Worm (Caenorhabditis elegans) whole organism, L1 larva: ENCODE measurements around the gene cest-25.

Source experiments
- C04F5.9 ChIP-seq: sonication (generic microtip); optimal IDR thresholded peaks from 2 replicates; lab custom pipeline; 2016; ENCODE audit warnings: missing genetic modification characterization, missing compliant biosample characterization
- C16A3.4 ChIP-seq: fragments of 150-350 bp; optimal IDR thresholded peaks from 2 replicates; lab custom pipeline; 2014; ENCODE audit warnings: missing biosample characterization, missing genetic modification characterization
- C34B4.2 ChIP-seq: sonication (generic microtip); optimal IDR thresholded peaks from 2 replicates; lab custom pipeline; 2017; ENCODE audit warnings: mild to moderate bottlenecking, missing genetic modification characterization, missing compliant biosample characterization
- F16B12.6 ChIP-seq: fragments of 150-350 bp; optimal IDR thresholded peaks from 2 replicates; lab custom pipeline; 2014; ENCODE audit warnings: missing biosample characterization, missing genetic modification characterization
- Y116A8C.19 ChIP-seq: sonication (generic microtip); optimal IDR thresholded peaks from 2 replicates; lab custom pipeline; 2016; ENCODE audit warnings: missing compliant biosample characterization, missing genetic modification characterization, borderline replicate concordance
- aha-1 ChIP-seq: fragments of 150-350 bp; optimal IDR thresholded peaks from 2 replicates; lab custom pipeline; 2014; ENCODE audit warnings: missing biosample characterization, missing genetic modification characterization
- alr-1 ChIP-seq: fragments of 200-800 bp; sonication (Bioruptor generic); optimal IDR thresholded peaks from 2 replicates; lab custom pipeline; 2018; ENCODE audit warnings: borderline replicate concordance, mild to moderate bottlenecking, missing genetic modification characterization, missing compliant biosample characterization
- blmp-1 ChIP-seq: fragments of 150-350 bp; optimal IDR thresholded peaks from 2 replicates; lab custom pipeline; 2014; ENCODE audit warnings: missing biosample characterization, missing genetic modification characterization
- ceh-63 ChIP-seq: fragments of 200-800 bp; sonication (Bioruptor generic); optimal IDR thresholded peaks from 2 replicates; lab custom pipeline; 2018; ENCODE audit warnings: mild to moderate bottlenecking, missing genetic modification characterization, missing compliant biosample characterization
- ceh-88 ChIP-seq: fragments of 200-800 bp; sonication (Bioruptor generic); IDR thresholded peaks from 2 replicates; pipeline ENCODE4 v1.3.6; 2022; ENCODE audit warnings: missing genetic modification characterization, missing compliant biosample characterization
- dpl-1 ChIP-seq, 3 experiments: fragments of 150-350 bp in 2 of 3; sonication (generic microtip) in 1 of 3; optimal IDR thresholded peaks; 2 replicates each; lab custom pipeline; 2014 to 2017; ENCODE audit warnings: missing biosample characterization in 3 of 3, missing genetic modification characterization in 3 of 3, missing genetic modification reagents in 3 of 3
- egl-13 ChIP-seq: sonication (generic microtip); optimal IDR thresholded peaks from 2 replicates; lab custom pipeline; 2016; ENCODE audit warnings: missing genotype, missing genetic modification reagents, missing genetic modification characterization, missing compliant biosample characterization
- egl-27 ChIP-seq, 2 experiments: fragments of 150-350 bp in 1 of 2; sonication (generic microtip); optimal IDR thresholded peaks; 3 replicates each; lab custom pipeline; 2017 to 2018; ENCODE audit warnings: missing biosample characterization in 2 of 2, missing genetic modification characterization in 2 of 2, missing genetic modification reagents in 2 of 2
- fkh-10 ChIP-seq: sonication (generic microtip); optimal IDR thresholded peaks from 2 replicates; lab custom pipeline; 2017; ENCODE audit warnings: missing biosample characterization, missing genetic modification reagents, missing genetic modification characterization
- fkh-4 ChIP-seq: sonication (generic microtip); optimal IDR thresholded peaks from 2 replicates; lab custom pipeline; 2016; ENCODE audit warnings: missing compliant biosample characterization, missing genetic modification characterization, borderline replicate concordance
- fkh-8 ChIP-seq: sonication (generic microtip); optimal IDR thresholded peaks from 2 replicates; lab custom pipeline; 2016; ENCODE audit warnings: mild to moderate bottlenecking, missing genetic modification characterization, missing compliant biosample characterization
- fos-1 ChIP-seq: fragments of 150-350 bp; optimal IDR thresholded peaks from 2 replicates; lab custom pipeline; 2014; ENCODE audit warnings: missing biosample characterization, missing genetic modification characterization
- hlh-17 ChIP-seq: fragments of 200-800 bp; sonication (Bioruptor generic); optimal IDR thresholded peaks from 2 replicates; lab custom pipeline; 2018; ENCODE audit warnings: missing genetic modification characterization, mild to moderate bottlenecking, missing compliant biosample characterization, moderate library complexity, borderline replicate concordance
- hlh-4 ChIP-seq: sonication (generic microtip); optimal IDR thresholded peaks from 2 replicates; lab custom pipeline; 2016; ENCODE audit warnings: mild to moderate bottlenecking, missing genetic modification characterization, missing compliant biosample characterization
- irx-1 ChIP-seq: sonication (generic microtip); optimal IDR thresholded peaks from 2 replicates; lab custom pipeline; 2016; ENCODE audit warnings: missing genetic modification characterization, missing compliant biosample characterization
- isw-1 ChIP-seq: fragments of 200-800 bp; sonication (Bioruptor generic); IDR thresholded peaks from 2 replicates; pipeline ENCODE4 v1.3.6; 2022; ENCODE audit warnings: missing genetic modification characterization, missing compliant biosample characterization
- lir-3 ChIP-seq: sonication (generic microtip); optimal IDR thresholded peaks from 2 replicates; lab custom pipeline; 2016; ENCODE audit warnings: mild to moderate bottlenecking, missing genetic modification characterization, moderate library complexity, missing compliant biosample characterization; ENCODE audit not compliant: poor library complexity
- lsy-2 ChIP-seq, 2 experiments: fragments of 150-350 bp; optimal IDR thresholded peaks; 2 replicates each; lab custom pipeline; 2014; ENCODE audit warnings: missing biosample characterization in 2 of 2, missing genetic modification characterization in 2 of 2
- mdl-1 ChIP-seq, 2 experiments: fragments of 150-350 bp; optimal IDR thresholded peaks; 2 replicates each; lab custom pipeline; 2014 to 2017; ENCODE audit warnings: missing biosample characterization in 2 of 2, missing genetic modification characterization in 2 of 2, inconsistent platforms in 1 of 2
- mep-1 ChIP-seq: fragments of 150-350 bp; optimal IDR thresholded peaks from 2 replicates; lab custom pipeline; 2014; ENCODE audit warnings: missing biosample characterization, missing genetic modification characterization
- nhr-19 ChIP-seq: fragments of 200-800 bp; sonication (Bioruptor generic); conservative IDR thresholded peaks from 2 replicates; pipeline ENCODE4 v1.3.6; 2022; ENCODE audit warnings: missing genetic modification characterization, missing compliant biosample characterization
- nhr-237 ChIP-seq: fragments of 150-350 bp; optimal IDR thresholded peaks from 2 replicates; lab custom pipeline; 2014; ENCODE audit warnings: missing biosample characterization, missing genetic modification characterization
- nhr-28 ChIP-seq: fragments of 150-350 bp; optimal IDR thresholded peaks from 2 replicates; lab custom pipeline; 2014; ENCODE audit warnings: missing biosample characterization, missing genetic modification characterization
- nhr-47 ChIP-seq: sonication (generic microtip); optimal IDR thresholded peaks from 2 replicates; lab custom pipeline; 2016; ENCODE audit warnings: mild to moderate bottlenecking, missing genetic modification characterization, moderate library complexity, missing compliant biosample characterization
- nhr-71 ChIP-seq: sonication (generic microtip); optimal IDR thresholded peaks from 2 replicates; lab custom pipeline; 2016; ENCODE audit warnings: mild to moderate bottlenecking, missing genetic modification characterization, moderate library complexity, missing compliant biosample characterization
- nhr-76 ChIP-seq: sonication (generic microtip); optimal IDR thresholded peaks from 2 replicates; lab custom pipeline; 2017; ENCODE audit warnings: missing biosample characterization, missing genetic modification characterization
- nhr-77 ChIP-seq: fragments of 150-350 bp; optimal IDR thresholded peaks from 2 replicates; lab custom pipeline; 2014; ENCODE audit warnings: missing biosample characterization, missing genetic modification characterization
- nhr-84 ChIP-seq: sonication (generic microtip); optimal IDR thresholded peaks from 2 replicates; lab custom pipeline; 2017; ENCODE audit warnings: missing biosample characterization, missing genetic modification characterization
- nhr-85 ChIP-seq: sonication (generic microtip); peaks from one replicate; lab custom pipeline; 2016; ENCODE audit warnings: missing genetic modification characterization, inconsistent platforms, missing compliant biosample characterization
- nhr-90 ChIP-seq: sonication (generic microtip); optimal IDR thresholded peaks from 2 replicates; lab custom pipeline; 2016; ENCODE audit warnings: mild to moderate bottlenecking, missing genetic modification characterization, missing compliant biosample characterization; ENCODE audit not compliant: poor library complexity
- pag-3 ChIP-seq: sonication (generic microtip); optimal IDR thresholded peaks from 2 replicates; lab custom pipeline; 2017; ENCODE audit warnings: missing genetic modification characterization, mild to moderate bottlenecking, missing compliant biosample characterization, antibody characterized with exemption, borderline replicate concordance; ENCODE audit not compliant: insufficient read depth
- pax-3 ChIP-seq: fragments of 200-800 bp; sonication (Bioruptor generic); optimal IDR thresholded peaks from 2 replicates; lab custom pipeline; 2018; ENCODE audit warnings: mild to moderate bottlenecking, missing genetic modification characterization, moderate library complexity, missing compliant biosample characterization
- pqm-1 ChIP-seq: sonication (generic microtip); optimal IDR thresholded peaks from 3 replicates; lab custom pipeline; 2017; ENCODE audit warnings: missing biosample characterization, missing genetic modification characterization
- skn-1 ChIP-seq: fragments of 150-350 bp; optimal IDR thresholded peaks from 2 replicates; lab custom pipeline; 2014; ENCODE audit warnings: missing biosample characterization, missing genetic modification characterization
- snu-23 ChIP-seq: sonication (generic microtip); optimal IDR thresholded peaks from 2 replicates; lab custom pipeline; 2016; ENCODE audit warnings: missing genetic modification characterization, missing compliant biosample characterization
- sox-4 ChIP-seq: sonication (generic microtip); optimal IDR thresholded peaks from 2 replicates; lab custom pipeline; 2016; ENCODE audit warnings: missing genetic modification characterization, missing compliant biosample characterization
- sptf-1 ChIP-seq: fragments of 150-350 bp; optimal IDR thresholded peaks from 2 replicates; lab custom pipeline; 2014; ENCODE audit warnings: missing biosample characterization, missing genetic modification characterization
- swsn-7 ChIP-seq: sonication (generic microtip); optimal IDR thresholded peaks from 2 replicates; lab custom pipeline; 2016; ENCODE audit warnings: missing genetic modification characterization, missing compliant biosample characterization
- tbx-2 ChIP-seq: sonication (generic microtip); optimal IDR thresholded peaks from 2 replicates; lab custom pipeline; 2016; ENCODE audit warnings: missing genetic modification characterization, missing compliant biosample characterization
- tlp-1 ChIP-seq: fragments of 150-350 bp; optimal IDR thresholded peaks from 2 replicates; lab custom pipeline; 2014; ENCODE audit warnings: missing biosample characterization, missing genetic modification characterization
- unc-130 ChIP-seq: fragments of 150-350 bp; optimal IDR thresholded peaks from 2 replicates; lab custom pipeline; 2017; ENCODE audit warnings: missing biosample characterization, missing genetic modification characterization, inconsistent platforms
- unc-30 ChIP-seq: sonication (generic microtip); optimal IDR thresholded peaks from 2 replicates; lab custom pipeline; 2017; ENCODE audit warnings: missing biosample characterization, missing genetic modification characterization
- unc-62 ChIP-seq: fragments of 150-350 bp; optimal IDR thresholded peaks from 2 replicates; lab custom pipeline; 2014; ENCODE audit warnings: missing biosample characterization, missing genetic modification reagents, missing genetic modification characterization
- unc-98 ChIP-seq: fragments of 200-800 bp; sonication (Bioruptor generic); IDR thresholded peaks from 2 replicates; pipeline ENCODE4 v1.3.6; 2022; ENCODE audit warnings: missing genetic modification characterization, missing compliant biosample characterization
- vab-15 ChIP-seq: sonication (generic microtip); optimal IDR thresholded peaks from 2 replicates; lab custom pipeline; 2017; ENCODE audit warnings: missing genotype, mild to moderate bottlenecking, missing genetic modification characterization, missing compliant biosample characterization
- zag-1 ChIP-seq: fragments of 150-350 bp; optimal IDR thresholded peaks from 2 replicates; lab custom pipeline; 2014; ENCODE audit warnings: missing biosample characterization, missing genetic modification characterization
- zip-4 ChIP-seq: fragments of 200-800 bp; sonication (Bioruptor generic); optimal IDR thresholded peaks from 2 replicates; lab custom pipeline; 2018; ENCODE audit warnings: mild to moderate bottlenecking, missing genetic modification characterization, moderate library complexity, missing compliant biosample characterization
- ztf-4 ChIP-seq: fragments of 150-350 bp; optimal IDR thresholded peaks from 2 replicates; lab custom pipeline; 2014; ENCODE audit warnings: missing biosample characterization, missing genetic modification characterization

Gene cest-25

ce11 chrIII:2768635-2769034, 29.3 kb upstream of the cest-25 start, which contains the start of gene swsn-3 (continued):
- peak; percentile 40; the same call in 1 of the 2 replicates for TF ChIP-seq unc-98
- peak; percentile 83 for TF ChIP-seq sox-4 (tag; lab: Kevin White, UChicago)
- peak; percentile 89 for TF ChIP-seq tbx-2 (tag; lab: Kevin White, UChicago)
- no peak for TF ChIP-seq sptf-1
- peak in 1 of 2 experiments; percentile 82 for TF ChIP-seq mdl-1 (tag; optimal IDR thresholded peaks at IDR 0.05; lab: Kevin White, UChicago)
- peak; percentile 85 for TF ChIP-seq nhr-19 (GFP tag; lab: Robert Waterston, UW)
- no peak for TF ChIP-seq tlp-1
- no peak for TF ChIP-seq C34B4.2 (tag; lab: Kevin White, UChicago)
- no peak for TF ChIP-seq pag-3 (tag; lab: Kevin White, UChicago)
- TF ChIP-seq mep-1, result peak; percentile 92
- peak; percentile 16 for TF ChIP-seq zag-1 (tag; lab: Kevin White, UChicago)
- TF ChIP-seq hlh-4 (tag; lab: Kevin White, UChicago), result no peak
- no peak for TF ChIP-seq unc-62
- peak; percentile 92 for TF ChIP-seq nhr-47
- TF ChIP-seq fos-1 (tag; lab: Kevin White, UChicago), result peak; percentile 59
- TF ChIP-seq fkh-10, result peak; percentile 56
- TF ChIP-seq nhr-90 (tag; lab: Kevin White, UChicago), result peak; percentile 91
- TF ChIP-seq blmp-1, result peak; percentile 77
- TF ChIP-seq nhr-237 (tag; lab: Kevin White, UChicago), result peak; percentile 34
- TF ChIP-seq nhr-77, result peak; percentile 73
- no peak for TF ChIP-seq vab-15 (tag; lab: Kevin White, UChicago)
- TF ChIP-seq nhr-28 (tag; lab: Kevin White, UChicago), result no peak
- TF ChIP-seq Y116A8C.19 (tag; lab: Kevin White, UChicago), result no peak
- peak; percentile 72 for TF ChIP-seq F16B12.6 (tag; lab: Kevin White, UChicago)
- peak; percentile 94 for TF ChIP-seq nhr-85 (tag; lab: Kevin White, UChicago)
- TF ChIP-seq pax-3 (tag; lab: Kevin White, UChicago), result peak; percentile 63
- peak; percentile 44 for TF ChIP-seq fkh-4 (tag; lab: Kevin White, UChicago)
- peak; percentile 93 for TF ChIP-seq skn-1 (tag; lab: Kevin White, UChicago)
- TF ChIP-seq nhr-76 (tag; lab: Kevin White, UChicago), result peak; percentile 33
- no peak for TF ChIP-seq nhr-84 (tag; lab: Kevin White, UChicago)
- TF ChIP-seq irx-1, result peak; percentile 82
- TF ChIP-seq zip-4, result no peak
- TF ChIP-seq lir-3 (tag; lab: Kevin White, UChicago), result no peak
- TF ChIP-seq unc-130, result peak; percentile 92
- TF ChIP-seq egl-13, result peak; percentile 70
- no peak for TF ChIP-seq alr-1
- peak; percentile 86 for TF ChIP-seq C16A3.4 (tag; lab: Kevin White, UChicago)
- peak; percentile 77 for TF ChIP-seq ztf-4
- no peak for TF ChIP-seq unc-30
- peak in 1 of 2 experiments; percentile 34 for TF ChIP-seq egl-27 (tag; optimal IDR thresholded peaks at IDR 0.05; lab: Kevin White, UChicago)
- no peak for TF ChIP-seq hlh-17 (GFP tag; lab: Kevin White, UChicago)
- TF ChIP-seq isw-1 (GFP tag; lab: Robert Waterston, UW), result peak; percentile 84
- no peak for TF ChIP-seq pqm-1
- peak; percentile 80 for TF ChIP-seq fkh-8 (tag; lab: Kevin White, UChicago)
- TF ChIP-seq aha-1 (tag; lab: Kevin White, UChicago), result no peak
- peak; percentile 94 to 95 for TF ChIP-seq lsy-2 (tag; optimal IDR thresholded peaks at IDR 0.05; lab: Kevin White, UChicago)
- TF ChIP-seq ceh-88 (GFP tag; lab: Robert Waterston, UW), result peak; percentile 59
- peak; percentile 91 for TF ChIP-seq nhr-71 (tag; lab: Kevin White, UChicago)
- peak; percentile 85 for TF ChIP-seq swsn-7
- TF ChIP-seq snu-23 (GFP tag; lab: Kevin White, UChicago), result peak; percentile 89
- TF ChIP-seq C04F5.9, result peak; percentile 68
- no peak for TF ChIP-seq ceh-63
- TF ChIP-seq dpl-1 (GFP tag; optimal IDR thresholded peaks at IDR 0.05; lab: Kevin White, UChicago), result peak; percentile 77 to 87 (median 84)
